Worm (Caenorhabditis elegans) whole organism, L4 larva: ENCODE measurements around the gene C29F9.5.
"Not testable (repeated sequence)": the region's sequence is repeated elsewhere in the genome, so short reads cannot be mapped to it uniquely, and the experiment has no call there.

Source experiments
- F49E8.2 ChIP-seq: sonication (generic microtip); optimal IDR thresholded peaks from 2 replicates; lab custom pipeline; 2016; ENCODE audit warnings: missing compliant biosample characterization, mild to moderate bottlenecking, missing genetic modification characterization, borderline replicate concordance
- T26A8.4 ChIP-seq: fragments of 200-800 bp; sonication (Bioruptor generic); IDR thresholded peaks from 2 replicates; pipeline ENCODE4 v1.3.6; 2022; ENCODE audit warnings: missing genetic modification characterization, missing compliant biosample characterization
- ZK337.2 ChIP-seq: fragments of 200-800 bp; sonication (Bioruptor generic); IDR thresholded peaks from 2 replicates; pipeline ENCODE4 v1.3.6; 2022; ENCODE audit warnings: missing genetic modification reagents, missing genetic modification characterization, missing compliant biosample characterization
- aha-1 ChIP-seq: fragments of 150-350 bp; peaks from one replicate; lab custom pipeline; 2014; ENCODE audit warnings: missing biosample characterization, missing genetic modification characterization
- ceh-28 ChIP-seq: fragments of 150-350 bp; optimal IDR thresholded peaks from 2 replicates; lab custom pipeline; 2014; ENCODE audit warnings: missing biosample characterization, missing genetic modification reagents, missing genetic modification characterization
- ceh-44 ChIP-seq: fragments of 200-800 bp; sonication (Bioruptor generic); IDR thresholded peaks from 2 replicates; pipeline ENCODE4 v1.3.6; 2022; ENCODE audit warnings: missing genetic modification reagents, missing genetic modification characterization, missing compliant biosample characterization
- ceh-82 ChIP-seq: sonication (generic microtip); optimal IDR thresholded peaks from 2 replicates; lab custom pipeline; 2017; ENCODE audit warnings: missing biosample characterization, missing genetic modification characterization
- ces-1 ChIP-seq: fragments of 150-350 bp; sonication (generic microtip); optimal IDR thresholded peaks from 4 replicates; lab custom pipeline; 2014; ENCODE audit warnings: missing biosample characterization, missing genetic modification reagents, missing genetic modification characterization
- daf-12 ChIP-seq: fragments of 150-350 bp; optimal IDR thresholded peaks from 2 replicates; lab custom pipeline; 2014; ENCODE audit warnings: missing biosample characterization, missing genetic modification reagents, missing genetic modification characterization
- dpl-1 ChIP-seq: fragments of 150-350 bp; optimal IDR thresholded peaks from 2 replicates; lab custom pipeline; 2014; ENCODE audit warnings: missing biosample characterization, missing genetic modification reagents, missing genetic modification characterization
- duxl-1 ChIP-seq: sonication (generic microtip); optimal IDR thresholded peaks from 2 replicates; lab custom pipeline; 2016; ENCODE audit warnings: mild to moderate bottlenecking, missing genetic modification characterization, moderate library complexity, missing compliant biosample characterization; ENCODE audit not compliant: poor library complexity
- egl-43 ChIP-seq: fragments of 200-800 bp; sonication (Bioruptor generic); IDR thresholded peaks from 2 replicates; pipeline ENCODE4 v1.3.6; 2022; ENCODE audit warnings: missing genetic modification reagents, missing genetic modification characterization, missing compliant biosample characterization
- gei-8 ChIP-seq: fragments of 200-800 bp; sonication (Bioruptor generic); optimal IDR thresholded peaks from 2 replicates; lab custom pipeline; 2018; ENCODE audit warnings: mild to moderate bottlenecking, missing genetic modification characterization, missing compliant biosample characterization
- hlh-11 ChIP-seq: fragments of 200-800 bp; sonication (Bioruptor generic); optimal IDR thresholded peaks from 2 replicates; lab custom pipeline; 2018; ENCODE audit warnings: mild to moderate bottlenecking, missing genetic modification characterization, missing compliant biosample characterization
- hlh-30 ChIP-seq: sonication (generic microtip); optimal IDR thresholded peaks from 2 replicates; lab custom pipeline; 2017; ENCODE audit warnings: antibody characterized with exemption, mild to moderate bottlenecking, missing genetic modification characterization, missing compliant biosample characterization; ENCODE audit not compliant: insufficient read depth
- hmg-1.1 ChIP-seq: fragments of 200-800 bp; sonication (Bioruptor generic); IDR thresholded peaks from 2 replicates; pipeline ENCODE4 v1.3.6; 2022; ENCODE audit warnings: missing genetic modification reagents, missing genetic modification characterization, missing compliant biosample characterization
- lin-29 ChIP-seq: fragments of 200-800 bp; sonication (Bioruptor generic); IDR thresholded peaks from 2 replicates; pipeline ENCODE4 v1.3.6; 2022; ENCODE audit warnings: missing genetic modification reagents, missing genetic modification characterization, missing compliant biosample characterization
- lin-39 ChIP-seq: fragments of 150-350 bp; optimal IDR thresholded peaks from 2 replicates; lab custom pipeline; 2014; ENCODE audit warnings: missing biosample characterization, missing genetic modification reagents, missing genetic modification characterization
- lsy-2 ChIP-seq, 2 experiments: fragments of 150-350 bp in 1 of 2; sonication (generic microtip) in 1 of 2; optimal IDR thresholded peaks; 2 replicates each; lab custom pipeline; 2014 to 2017; ENCODE audit warnings: missing biosample characterization in 2 of 2, missing genetic modification characterization in 2 of 2
- madf-9 ChIP-seq: fragments of 200-800 bp; sonication (Bioruptor generic); conservative IDR thresholded peaks from 2 replicates; pipeline ENCODE4 v1.3.6; 2022; ENCODE audit warnings: missing genetic modification reagents, missing genetic modification characterization, missing compliant biosample characterization
- mes-2 ChIP-seq: sonication (generic microtip); optimal IDR thresholded peaks from 2 replicates; lab custom pipeline; 2016; ENCODE audit warnings: missing genotype, mild to moderate bottlenecking, missing genetic modification characterization, missing compliant biosample characterization; ENCODE audit not compliant: poor library complexity, severe bottlenecking
- nhr-102 ChIP-seq: sonication (generic microtip); optimal IDR thresholded peaks from 2 replicates; lab custom pipeline; 2016; ENCODE audit warnings: mild to moderate bottlenecking, missing genetic modification characterization, moderate library complexity, missing compliant biosample characterization
- nhr-11 ChIP-seq: fragments of 150-350 bp; optimal IDR thresholded peaks from 2 replicates; lab custom pipeline; 2014; ENCODE audit warnings: missing biosample characterization, missing genetic modification characterization
- nhr-237 ChIP-seq: sonication (generic microtip); optimal IDR thresholded peaks from 2 replicates; lab custom pipeline; 2017; ENCODE audit warnings: missing biosample characterization, missing genetic modification characterization
- nhr-42 ChIP-seq: fragments of 200-800 bp; sonication (Bioruptor generic); IDR thresholded peaks from 2 replicates; pipeline ENCODE4 v1.3.6; 2022; ENCODE audit warnings: missing genetic modification characterization, missing compliant biosample characterization
- saeg-2 ChIP-seq: fragments of 200-800 bp; sonication (Bioruptor generic); IDR thresholded peaks from 2 replicates; pipeline ENCODE4 v1.3.6; 2022; ENCODE audit warnings: missing genetic modification reagents, missing genetic modification characterization, missing compliant biosample characterization
- sdz-12 ChIP-seq: fragments of 200-800 bp; sonication (Bioruptor generic); optimal IDR thresholded peaks from 2 replicates; lab custom pipeline; 2018; ENCODE audit warnings: mild to moderate bottlenecking, missing genetic modification characterization, missing compliant biosample characterization
- snpc-4 ChIP-seq: fragments of 150-350 bp; optimal IDR thresholded peaks from 2 replicates; lab custom pipeline; 2014; ENCODE audit warnings: missing biosample characterization, missing genetic modification characterization
- unc-62 ChIP-seq, 3 experiments: fragments of 150-350 bp in 1 of 3; sonication (generic microtip); optimal IDR thresholded peaks in 2 of 3; peaks in 1 of 3; 1 replicate in 1 of 3; 2 replicates in 2 of 3; lab custom pipeline; 2014 to 2017; ENCODE audit warnings: missing biosample characterization in 3 of 3, missing genetic modification characterization in 3 of 3, missing genetic modification reagents in 3 of 3, missing genotype in 1 of 3
- zag-1 ChIP-seq: fragments of 150-350 bp; optimal IDR thresholded peaks from 2 replicates; lab custom pipeline; 2014; ENCODE audit warnings: missing biosample characterization, missing genetic modification characterization

The C29F9.5 gene

DNA sequence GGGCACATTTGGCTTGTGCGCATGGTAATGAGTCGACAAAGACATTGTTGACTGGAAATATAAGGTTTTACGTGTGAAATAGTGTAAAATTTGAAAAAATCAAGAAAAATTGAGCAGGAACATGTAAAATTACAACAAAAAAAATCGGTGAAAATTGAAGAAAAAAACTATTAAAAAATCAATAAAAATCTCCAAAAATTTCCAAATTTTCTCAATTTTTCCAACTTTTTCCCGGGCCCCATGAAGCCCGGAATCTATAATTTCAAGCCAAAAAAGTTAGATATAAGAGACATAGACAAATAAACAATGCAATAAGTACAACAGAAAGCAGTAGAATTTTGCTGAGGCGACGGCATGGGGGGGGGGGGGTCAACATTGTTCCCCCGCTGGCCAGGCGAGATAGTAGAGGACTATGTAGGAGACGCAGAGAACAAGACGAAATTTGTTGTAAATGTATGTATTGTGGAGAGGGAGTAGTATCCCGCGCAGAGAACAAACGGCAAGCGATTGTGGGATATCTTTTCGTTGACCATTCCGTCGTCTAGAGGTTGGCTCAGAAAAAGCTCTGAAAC, 22.5 kb upstream of the C29F9.5 start, which contains the start of gene pat-4 (continued):
- TF ChIP-seq F49E8.2 (tag; lab: Kevin White, UChicago) (no peak), unc-62 (GFP tag; optimal IDR thresholded peaks at IDR 0.05 in 1 of 2; lab: Kevin White, UChicago) (peak in 1 of 2 experiments; percentile 55), unc-62 (tag; optimal IDR thresholded peaks at IDR 0.05; lab: Kevin White, UChicago) (no peak), lin-39 (tag; lab: Kevin White, UChicago) (no peak), lin-29 (GFP tag; lab: Robert Waterston, UW) (no peak), ceh-44 (GFP tag; lab: Robert Waterston, UW) (no peak)

DNA sequence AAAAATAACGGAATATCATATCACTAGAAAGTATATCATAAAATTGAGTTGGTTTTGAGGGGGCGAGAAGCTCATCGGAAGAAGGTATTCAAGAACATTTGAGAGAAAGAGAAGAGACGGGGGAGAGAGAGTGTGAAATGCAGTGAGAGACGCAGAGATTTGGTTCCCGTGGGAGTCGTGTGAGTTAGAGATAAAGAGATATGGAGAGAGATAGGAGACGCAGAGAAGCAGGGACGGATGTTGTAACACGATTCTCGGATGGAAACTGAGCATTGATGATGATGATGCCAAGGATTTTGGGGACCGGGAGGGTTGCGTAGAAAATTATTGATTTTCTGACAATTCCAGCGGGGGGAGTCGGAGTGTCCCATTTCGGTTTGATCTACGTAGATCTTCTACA, 21.1 kb upstream of the C29F9.5 start:
- TF ChIP-seq nhr-42 (GFP tag; lab: Robert Waterston, UW) = 0 out of 2 replicates have a peak, but pooled peaks have one; percentile 29
- TF ChIP-seq gei-8 = peak; percentile 10
- peak; percentile 41 for TF ChIP-seq mes-2 (tag; lab: Kevin White, UChicago)
- TF ChIP-seq saeg-2 (GFP tag; lab: Robert Waterston, UW) = no peak
- peak; percentile 40 for TF ChIP-seq hlh-30 (tag; lab: Kevin White, UChicago)
- TF ChIP-seq snpc-4 (tag; lab: Kevin White, UChicago) = no peak
- TF ChIP-seq hlh-11 (tag; lab: Kevin White, UChicago) = peak; percentile 26
- peak; percentile 51; the same call in 1 of the 2 replicates for TF ChIP-seq hmg-1.1 (GFP tag; lab: Robert Waterston, UW)
- no peak for TF ChIP-seq dpl-1 (GFP tag; lab: Kevin White, UChicago)
- TF ChIP-seq sdz-12 (GFP tag; lab: Kevin White, UChicago) = no peak
- TF ChIP-seq ceh-82 = no peak
- peak in 1 of 2 experiments; percentile 16 for TF ChIP-seq lsy-2 (tag; optimal IDR thresholded peaks at IDR 0.05; lab: Kevin White, UChicago)
- peak; percentile 8 for TF ChIP-seq nhr-11 (tag; lab: Kevin White, UChicago)
- TF ChIP-seq aha-1 = no peak

DNA sequence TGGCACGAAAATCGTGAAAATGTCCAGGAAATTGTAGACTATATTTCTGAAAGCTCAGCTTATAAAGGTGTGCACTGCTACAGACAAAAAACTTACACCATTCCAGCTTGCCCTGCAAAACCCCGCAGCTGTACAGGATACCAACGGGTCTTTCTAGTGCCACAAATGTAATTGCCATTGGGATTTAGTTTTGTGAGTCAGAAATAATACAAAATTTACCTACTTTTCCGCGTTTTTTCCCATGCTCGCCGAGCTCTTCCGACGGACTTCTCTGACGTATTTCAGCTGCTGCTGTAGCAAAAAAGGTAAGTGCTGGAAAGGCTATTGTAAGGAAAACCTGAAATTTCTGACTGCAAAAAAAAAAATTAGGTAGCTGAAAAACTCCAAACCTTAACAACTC, 20.3 kb upstream of the C29F9.5 start, which contains the start of gene C29F9.8:
Gene C29F9.8, minus strand, starts transcription at position 101 of the 400 bp plus-strand sequence.
- not testable (repeated sequence) for TF ChIP-seq duxl-1 (tag; lab: Kevin White, UChicago); daf-12 (tag; lab: Kevin White, UChicago); nhr-102

DNA sequence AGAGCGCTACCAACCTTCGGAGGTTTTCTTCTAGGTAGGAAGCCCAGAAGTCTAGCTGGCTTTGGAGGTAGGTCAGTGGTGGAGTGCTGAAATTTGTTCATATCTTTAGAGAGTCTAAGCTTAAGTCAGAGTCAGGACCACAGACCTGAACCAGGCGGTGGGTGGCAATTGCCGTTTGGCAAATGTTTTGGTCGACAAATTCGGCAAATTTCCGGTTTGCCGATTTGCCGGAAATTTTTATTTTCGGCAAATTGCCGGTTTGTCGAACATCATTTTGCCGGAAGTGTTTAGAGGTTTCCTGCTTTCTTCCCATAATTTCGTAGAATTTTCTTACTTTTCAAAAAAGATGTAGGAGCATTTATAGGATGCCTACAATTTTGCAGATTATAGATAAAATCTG, 18.5 kb upstream of the C29F9.5 start, which contains the start of gene C29F9.9:
Gene C29F9.9, minus strand, starts transcription at position 101 of the 400 bp plus-strand sequence.
- TF ChIP-seq zag-1 (tag; lab: Kevin White, UChicago); madf-9; nhr-237 (tag; lab: Kevin White, UChicago): not testable (repeated sequence)

DNA sequence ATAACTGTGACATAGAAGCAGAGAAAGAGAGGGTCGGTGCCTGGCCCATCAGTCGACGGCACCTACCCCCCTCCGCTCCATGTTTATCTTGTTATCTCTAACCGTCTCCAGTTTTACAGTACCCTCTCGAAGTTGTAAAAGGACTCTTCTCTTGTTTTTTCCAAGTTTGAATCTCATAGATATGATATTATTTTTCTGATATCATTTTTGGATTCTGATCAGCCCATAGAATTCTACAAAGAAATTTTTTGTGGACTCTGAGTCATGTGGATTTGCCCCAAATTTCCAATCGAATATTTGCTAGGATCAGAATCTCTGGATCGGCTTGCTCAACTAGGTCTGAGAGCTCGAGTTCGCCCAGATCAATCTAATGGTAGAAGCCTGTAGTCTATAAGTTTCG, 2.7 kb upstream of the C29F9.5 start, which contains the start of gene C29F9.6:
Gene C29F9.6, plus strand, starts transcription at position 301 of the 400 bp plus-strand sequence.
- TF ChIP-seq T26A8.4 (GFP tag; lab: Robert Waterston, UW) (no peak), madf-9 (no peak), egl-43 (GFP tag; lab: Robert Waterston, UW) (no peak), ceh-28 (no peak)
- TF ChIP-seq, all 104 proteins: peak for 0

DNA sequence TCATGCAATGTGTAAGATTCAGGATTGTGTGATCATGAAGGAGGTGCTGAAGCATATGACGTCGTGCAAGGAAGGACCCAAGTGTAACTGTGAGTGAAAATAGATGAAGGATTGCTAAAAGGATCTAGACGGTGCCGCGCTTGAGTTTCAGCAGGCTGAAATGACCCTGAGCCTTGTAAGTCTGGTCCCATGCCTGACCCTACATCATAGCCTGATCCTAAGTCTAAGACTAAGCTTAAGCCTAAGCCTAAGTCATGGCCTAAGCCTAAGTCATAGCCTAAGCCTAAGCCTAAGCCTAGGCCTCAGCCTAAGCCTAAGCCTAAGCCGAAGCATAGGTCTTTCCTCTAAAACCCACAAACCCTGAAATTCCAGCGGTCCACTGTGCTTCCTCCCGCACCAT, 547 bp downstream of the C29F9.5 start:
- no peak for TF ChIP-seq ces-1 (GFP tag; lab: Kevin White, UChicago)
- peak; percentile 91 for TF ChIP-seq aha-1
- TF ChIP-seq ZK337.2 (GFP tag; lab: Robert Waterston, UW) = no peak
- TF ChIP-seq, all 104 proteins: peak for 1
